Fruit fly (Drosophila melanogaster): ENCODE data around the gene Kr-h2.

- TF ChIP-seq h (optimal IDR thresholded peaks at IDR 0.05) (no peak), insv (optimal IDR thresholded peaks at IDR 0.05) (no peak), psq (optimal IDR thresholded peaks at IDR 0.05) (no peak)
These were observed 23.1 kb upstream of the Kr-h2 start, which contains the start of gene IPIP for dm6 chr2L:6047528-6048160.

Measured in Kc167 (cell line).